Worm (Caenorhabditis elegans) whole organism, L4 larva: Measurements from ENCODE around the gene T05A8.2.
A peak's percentile ranks its signal among the peaks of the same experiment; 100 is the strongest.

Experiments
- F10B5.3 ChIP-seq: sonication (generic microtip); optimal IDR thresholded peaks from 2 replicates; lab custom pipeline; 2016; ENCODE audit warnings: mild to moderate bottlenecking, missing genetic modification characterization, missing compliant biosample characterization
- F49E8.2 ChIP-seq: sonication (generic microtip); optimal IDR thresholded peaks from 2 replicates; lab custom pipeline; 2016; ENCODE audit warnings: missing compliant biosample characterization, mild to moderate bottlenecking, missing genetic modification characterization, borderline replicate concordance
- R02D3.7 ChIP-seq: fragments of 150-350 bp; sonication (generic microtip); optimal IDR thresholded peaks from 3 replicates; lab custom pipeline; 2014; ENCODE audit warnings: missing biosample characterization, missing genetic modification characterization
- T20F7.1 ChIP-seq: fragments of 200-800 bp; sonication (Bioruptor generic); optimal IDR thresholded peaks from 2 replicates; lab custom pipeline; 2018; ENCODE audit warnings: mild to moderate bottlenecking, missing genetic modification characterization, missing compliant biosample characterization
- Y48G9A.11 ChIP-seq: fragments of 200-800 bp; sonication (Bioruptor generic); IDR thresholded peaks from 2 replicates; pipeline ENCODE4 v1.3.6; 2022; ENCODE audit warnings: missing genetic modification reagents, missing genetic modification characterization, missing compliant biosample characterization
- aly-2 ChIP-seq: sonication (generic microtip); optimal IDR thresholded peaks from 2 replicates; lab custom pipeline; 2018; ENCODE audit warnings: missing biosample characterization, missing genetic modification characterization
- attf-4 ChIP-seq: sonication (generic microtip); optimal IDR thresholded peaks from 3 replicates; lab custom pipeline; 2017; ENCODE audit warnings: missing biosample characterization, missing genetic modification characterization
- ceh-28 ChIP-seq: fragments of 150-350 bp; optimal IDR thresholded peaks from 2 replicates; lab custom pipeline; 2014; ENCODE audit warnings: missing biosample characterization, missing genetic modification reagents, missing genetic modification characterization
- ceh-32 ChIP-seq: sonication (generic microtip); optimal IDR thresholded peaks from 2 replicates; lab custom pipeline; 2016; ENCODE audit warnings: mild to moderate bottlenecking, missing genetic modification characterization, missing compliant biosample characterization; ENCODE audit not compliant: poor library complexity
- ceh-44 ChIP-seq: fragments of 200-800 bp; sonication (Bioruptor generic); IDR thresholded peaks from 2 replicates; pipeline ENCODE4 v1.3.6; 2022; ENCODE audit warnings: missing genetic modification reagents, missing genetic modification characterization, missing compliant biosample characterization
- ctbp-1 ChIP-seq: fragments of 200-800 bp; sonication (Bioruptor generic); IDR thresholded peaks from 2 replicates; pipeline ENCODE4 v1.3.6; 2022; ENCODE audit warnings: missing genetic modification reagents, missing genetic modification characterization, missing compliant biosample characterization
- daf-16 ChIP-seq, 3 experiments: sonication (generic microtip); optimal IDR thresholded peaks; 2 replicates each; lab custom pipeline; 2016 to 2017; ENCODE audit warnings: missing genetic modification characterization in 3 of 3, missing genetic modification reagents in 3 of 3, mild to moderate bottlenecking in 2 of 3, missing compliant biosample characterization in 2 of 3, missing biosample characterization in 1 of 3, moderate library complexity in 1 of 3
- dmd-6 ChIP-seq: fragments of 200-800 bp; sonication (Bioruptor generic); IDR thresholded peaks from 2 replicates; pipeline ENCODE4 v1.3.6; 2022; ENCODE audit warnings: missing genetic modification reagents, missing genetic modification characterization, missing compliant biosample characterization
- dmd-8 ChIP-seq: fragments of 200-800 bp; sonication (Bioruptor generic); IDR thresholded peaks from 2 replicates; pipeline ENCODE4 v1.3.6; 2022; ENCODE audit warnings: missing genetic modification characterization, missing compliant biosample characterization
- duxl-1 ChIP-seq: sonication (generic microtip); optimal IDR thresholded peaks from 2 replicates; lab custom pipeline; 2016; ENCODE audit warnings: mild to moderate bottlenecking, missing genetic modification characterization, moderate library complexity, missing compliant biosample characterization; ENCODE audit not compliant: poor library complexity
- dve-1 ChIP-seq: sonication (generic microtip); optimal IDR thresholded peaks from 2 replicates; lab custom pipeline; 2017; ENCODE audit warnings: antibody characterized with exemption, mild to moderate bottlenecking, missing genetic modification characterization, missing compliant biosample characterization; ENCODE audit not compliant: insufficient read depth
- egl-27 ChIP-seq: sonication (generic microtip); optimal IDR thresholded peaks from 3 replicates; lab custom pipeline; 2017; ENCODE audit warnings: missing biosample characterization, missing genetic modification reagents, missing genetic modification characterization
- egl-43 ChIP-seq: fragments of 200-800 bp; sonication (Bioruptor generic); IDR thresholded peaks from 2 replicates; pipeline ENCODE4 v1.3.6; 2022; ENCODE audit warnings: missing genetic modification reagents, missing genetic modification characterization, missing compliant biosample characterization
- gei-8 ChIP-seq: fragments of 200-800 bp; sonication (Bioruptor generic); optimal IDR thresholded peaks from 2 replicates; lab custom pipeline; 2018; ENCODE audit warnings: mild to moderate bottlenecking, missing genetic modification characterization, missing compliant biosample characterization
- hlh-11 ChIP-seq: fragments of 200-800 bp; sonication (Bioruptor generic); optimal IDR thresholded peaks from 2 replicates; lab custom pipeline; 2018; ENCODE audit warnings: mild to moderate bottlenecking, missing genetic modification characterization, missing compliant biosample characterization
- hlh-30 ChIP-seq: sonication (generic microtip); optimal IDR thresholded peaks from 2 replicates; lab custom pipeline; 2017; ENCODE audit warnings: antibody characterized with exemption, mild to moderate bottlenecking, missing genetic modification characterization, missing compliant biosample characterization; ENCODE audit not compliant: insufficient read depth
- jun-1 ChIP-seq: fragments of 150-350 bp; optimal IDR thresholded peaks from 2 replicates; lab custom pipeline; 2014; ENCODE audit warnings: missing biosample characterization, missing genetic modification reagents, missing genetic modification characterization
- lim-7 ChIP-seq: fragments of 200-800 bp; sonication (Bioruptor generic); IDR thresholded peaks from 2 replicates; pipeline ENCODE4 v1.3.6; 2022; ENCODE audit warnings: missing genetic modification characterization, missing compliant biosample characterization
- lin-13 ChIP-seq: fragments of 150-350 bp; optimal IDR thresholded peaks from 2 replicates; lab custom pipeline; 2014; ENCODE audit warnings: missing biosample characterization, missing genetic modification reagents, missing genetic modification characterization
- lin-15B ChIP-seq: fragments of 150-350 bp; sonication (generic microtip); optimal IDR thresholded peaks from 3 replicates; lab custom pipeline; 2014; ENCODE audit warnings: missing biosample characterization, missing genetic modification characterization
- lin-29 ChIP-seq: fragments of 200-800 bp; sonication (Bioruptor generic); IDR thresholded peaks from 2 replicates; pipeline ENCODE4 v1.3.6; 2022; ENCODE audit warnings: missing genetic modification reagents, missing genetic modification characterization, missing compliant biosample characterization
- lin-39 ChIP-seq: fragments of 150-350 bp; optimal IDR thresholded peaks from 2 replicates; lab custom pipeline; 2014; ENCODE audit warnings: missing biosample characterization, missing genetic modification reagents, missing genetic modification characterization
- mes-2 ChIP-seq: sonication (generic microtip); optimal IDR thresholded peaks from 2 replicates; lab custom pipeline; 2016; ENCODE audit warnings: missing genotype, mild to moderate bottlenecking, missing genetic modification characterization, missing compliant biosample characterization; ENCODE audit not compliant: poor library complexity, severe bottlenecking
- nhr-111 ChIP-seq: fragments of 200-800 bp; sonication (Bioruptor generic); optimal IDR thresholded peaks from 2 replicates; lab custom pipeline; 2018; ENCODE audit warnings: mild to moderate bottlenecking, missing genetic modification characterization, missing compliant biosample characterization
- nhr-28 ChIP-seq: fragments of 150-350 bp; optimal IDR thresholded peaks from 2 replicates; lab custom pipeline; 2014; ENCODE audit warnings: missing biosample characterization, missing genetic modification characterization
- nhr-76 ChIP-seq: fragments of 150-350 bp; optimal IDR thresholded peaks from 2 replicates; lab custom pipeline; 2014; ENCODE audit warnings: missing biosample characterization, missing genetic modification characterization
- spr-1 ChIP-seq: sonication (generic microtip); optimal IDR thresholded peaks from 2 replicates; lab custom pipeline; 2016; ENCODE audit warnings: mild to moderate bottlenecking, missing genetic modification characterization, missing compliant biosample characterization
- tra-1 ChIP-seq: fragments of 200-800 bp; sonication (Bioruptor generic); IDR thresholded peaks from 2 replicates; pipeline ENCODE4 v1.3.6; 2022; ENCODE audit warnings: missing genetic modification reagents, missing genetic modification characterization, missing compliant biosample characterization
- unc-130 ChIP-seq: sonication (generic microtip); optimal IDR thresholded peaks from 2 replicates; lab custom pipeline; 2016; ENCODE audit warnings: missing genetic modification reagents, missing genetic modification characterization, missing compliant biosample characterization
- unc-62 ChIP-seq, 3 experiments: fragments of 150-350 bp in 1 of 3; sonication (generic microtip); optimal IDR thresholded peaks in 2 of 3; peaks in 1 of 3; 1 replicate in 1 of 3; 2 replicates in 2 of 3; lab custom pipeline; 2014 to 2017; ENCODE audit warnings: missing biosample characterization in 3 of 3, missing genetic modification characterization in 3 of 3, missing genetic modification reagents in 3 of 3, missing genotype in 1 of 3
- vab-7 ChIP-seq: fragments of 200-800 bp; sonication (Bioruptor generic); IDR thresholded peaks from 2 replicates; pipeline ENCODE4 v1.3.6; 2022; ENCODE audit warnings: missing genetic modification reagents, missing genetic modification characterization, missing compliant biosample characterization
- zfp-3 ChIP-seq: fragments of 200-800 bp; sonication (Bioruptor generic); conservative IDR thresholded peaks from 2 replicates; pipeline ENCODE4 v1.3.6; 2022; ENCODE audit warnings: missing genetic modification reagents, missing genetic modification characterization, missing compliant biosample characterization
- zip-2 ChIP-seq: fragments of 150-350 bp; optimal IDR thresholded peaks from 2 replicates; lab custom pipeline; 2014; ENCODE audit warnings: missing biosample characterization, missing genetic modification characterization

The T05A8.2 gene

ce11 chrII:2707872-2708271 lies 2.9 kb downstream of the T05A8.2 start, which contains the start of gene Y47G7B.2:
Y47G7B.2 (minus strand) TSS chrII:2708014.
- TF ChIP-seq attf-4 (tag; lab: Kevin White, UChicago) (no peak), nhr-76 (tag; lab: Kevin White, UChicago) (no peak), nhr-28 (tag; lab: Kevin White, UChicago) (no peak), T20F7.1 (GFP tag; lab: Kevin White, UChicago) (no peak), vab-7 (no peak), aly-2 (no peak), lin-29 (no peak), zfp-3 (GFP tag; lab: Robert Waterston, UW) (no peak), Y48G9A.11 (GFP tag; lab: Robert Waterston, UW) (no peak), hlh-30 (tag; lab: Kevin White, UChicago) (peak; percentile 49), dmd-6 (GFP tag; lab: Robert Waterston, UW) (0 out of 2 replicates have a peak, but pooled peaks have one; percentile 10), jun-1 (tag; lab: Kevin White, UChicago) (no peak), F49E8.2 (tag; lab: Kevin White, UChicago) (no peak), hlh-11 (peak; percentile 25), mes-2 (tag; lab: Kevin White, UChicago) (peak; percentile 45), daf-16 (GFP tag; optimal IDR thresholded peaks at IDR 0.05; lab: Kevin White, UChicago) (no peak), daf-16 (tag; optimal IDR thresholded peaks at IDR 0.05; lab: Kevin White, UChicago) (peak; percentile 68), R02D3.7 (no peak), nhr-111 (no peak), duxl-1 (tag; lab: Kevin White, UChicago) (peak; percentile 90), ceh-32 (tag; lab: Kevin White, UChicago) (no peak), ctbp-1 (no peak)

- TF ChIP-seq tra-1 (GFP tag; lab: Robert Waterston, UW) (no peak), lin-15B (no peak), nhr-28 (tag; lab: Kevin White, UChicago) (no peak), unc-130 (GFP tag; lab: Kevin White, UChicago) (no peak), hlh-11 (no peak), R02D3.7 (no peak), jun-1 (tag; lab: Kevin White, UChicago) (no peak), lin-13 (GFP tag; lab: Kevin White, UChicago) (no peak), aly-2 (no peak), ceh-28 (tag; lab: Kevin White, UChicago) (no peak), gei-8 (GFP tag; lab: Kevin White, UChicago) (no peak), egl-27 (tag; lab: Kevin White, UChicago) (no peak), lim-7 (GFP tag; lab: Robert Waterston, UW) (no peak), zip-2 (tag; lab: Kevin White, UChicago) (no peak), ceh-32 (tag; lab: Kevin White, UChicago) (no peak), spr-1 (tag; lab: Kevin White, UChicago) (no peak), ctbp-1 (no peak)
These were observed 5.6 kb downstream of the T05A8.2 start, which contains the start of gene srh-128 for ce11 chrII:2705200-2705599. srh-128 (minus strand) TSS chrII:2705300.

- TF ChIP-seq ceh-44, result no peak
- no peak for TF ChIP-seq dmd-8
- TF ChIP-seq egl-43 (GFP tag; lab: Robert Waterston, UW), result no peak
These were observed 8.1 kb downstream of the T05A8.2 start, which contains the start of gene sri-60 for ce11 chrII:2702757-2703156. sri-60 (minus strand) TSS chrII:2702857.

ce11 chrII:2700229-2700628 lies 10.6 kb downstream of the T05A8.2 start, which contains the start of gene sri-61:
sri-61 (minus strand) TSS chrII:2700329.
- TF ChIP-seq unc-62 (GFP tag; optimal IDR thresholded peaks at IDR 0.05 in 1 of 2; lab: Kevin White, UChicago) (peak in 1 of 2 experiments; percentile 25), unc-62 (tag; optimal IDR thresholded peaks at IDR 0.05; lab: Kevin White, UChicago) (no peak), zfp-3 (GFP tag; lab: Robert Waterston, UW) (no peak), duxl-1 (tag; lab: Kevin White, UChicago) (no peak), dve-1 (no peak), F10B5.3 (tag; lab: Kevin White, UChicago) (no peak), ceh-32 (tag; lab: Kevin White, UChicago) (no peak), lin-29 (no peak), lin-39 (no peak)
